Worm (Caenorhabditis elegans): ENCODE results near the gene F45G2.8.

Gene F45G2.8

DNA sequence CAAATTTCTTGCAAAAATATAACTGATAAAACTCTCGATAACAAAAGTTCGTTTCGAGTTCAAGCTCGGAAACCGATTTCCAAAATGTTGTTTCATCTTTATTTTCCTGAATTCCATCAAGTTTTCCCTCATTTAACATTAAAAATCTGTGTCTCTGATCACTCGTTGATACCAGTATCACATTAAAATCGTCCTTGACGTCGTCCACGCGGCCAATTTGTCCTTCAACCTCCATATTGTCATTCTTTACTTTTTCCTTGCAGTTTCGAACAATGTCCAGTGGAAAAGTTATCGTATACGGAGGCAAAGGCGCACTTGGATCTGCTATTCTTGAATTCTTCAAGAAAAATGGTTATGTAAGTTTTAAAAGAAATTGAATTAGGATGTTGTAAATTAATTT, 41.8 kb downstream of the F45G2.8 start, which contains the start of gene qdpr-1:
qdpr-1 (plus strand) TSS at position 264 of the 400 bp plus-strand sequence.
- TF ChIP-seq C34F6.9 (tag; optimal IDR thresholded peaks at IDR 0.05) (no peak), nhr-129 (tag; optimal IDR thresholded peaks at IDR 0.05) (no peak), nhr-25 (tag; optimal IDR thresholded peaks at IDR 0.05) (no peak), mdl-1 (tag; optimal IDR thresholded peaks at IDR 0.05) (no peak), lin-13 (GFP tag; optimal IDR thresholded peaks at IDR 0.05) (no peak), alr-1 (tag; optimal IDR thresholded peaks at IDR 0.05) (no peak), ZK546.5 (tag; optimal IDR thresholded peaks at IDR 0.05) (no peak), nhr-6 (tag; optimal IDR thresholded peaks at IDR 0.05) (no peak), sma-3 (GFP tag; optimal IDR thresholded peaks at IDR 0.05) (no peak), mbf-1 (tag; optimal IDR thresholded peaks at IDR 0.05) (no peak), nhr-237 (tag; optimal IDR thresholded peaks at IDR 0.05) (no peak), nhr-10 (tag; optimal IDR thresholded peaks at IDR 0.05) (no peak), Y55F3AM.14 (GFP tag; optimal IDR thresholded peaks at IDR 0.05) (no peak), ceh-16 (tag; optimal IDR thresholded peaks at IDR 0.05) (no peak)

DNA sequence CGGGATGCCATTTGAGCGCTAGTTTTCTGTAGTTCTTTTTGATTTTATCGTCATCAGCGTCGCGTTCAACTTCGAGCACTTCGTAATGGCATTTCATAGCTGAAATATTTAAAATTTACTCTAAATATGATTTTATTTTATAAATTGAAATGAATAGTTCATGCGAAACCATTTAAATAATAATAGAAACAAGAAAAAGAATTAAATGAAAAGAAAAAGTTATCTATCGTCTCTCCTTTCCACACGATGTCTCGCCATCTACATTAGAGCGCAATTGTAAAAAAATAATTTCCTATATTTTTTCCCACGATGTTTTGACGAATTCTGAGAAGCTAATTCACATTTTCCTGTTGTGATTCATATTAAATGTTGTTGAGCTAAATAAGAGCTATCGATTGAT, 42.2 kb downstream of the F45G2.8 start, which contains the start of gene dnj-17:
dnj-17 (minus strand) TSS at position 101 of the 400 bp plus-strand sequence.
- TF ChIP-seq ztf-1 (GFP tag; conservative IDR thresholded peaks at IDR 0.05) (no peak), gmeb-1 (tag; optimal IDR thresholded peaks at IDR 0.05) (no peak), aly-2 (tag; optimal IDR thresholded peaks at IDR 0.05) (no peak), C34F6.9 (tag; optimal IDR thresholded peaks at IDR 0.05) (no peak), ama-1 (optimal IDR thresholded peaks at IDR 0.05) (no peak), blmp-1 (tag; optimal IDR thresholded peaks at IDR 0.05; ENCODE audit: insufficient read depth) (no peak), nhr-77 (tag; optimal IDR thresholded peaks at IDR 0.05) (no peak), nhr-10 (tag; optimal IDR thresholded peaks at IDR 0.05) (no peak), lin-13 (GFP tag; optimal IDR thresholded peaks at IDR 0.05) (no peak), ZK546.5 (tag; optimal IDR thresholded peaks at IDR 0.05) (no peak), dmd-4 (tag; optimal IDR thresholded peaks at IDR 0.05) (no peak), R02D3.7 (tag; optimal IDR thresholded peaks at IDR 0.05) (no peak), alr-1 (tag; optimal IDR thresholded peaks at IDR 0.05) (no peak), nhr-25 (tag; optimal IDR thresholded peaks at IDR 0.05) (no peak), mdl-1 (tag; optimal IDR thresholded peaks at IDR 0.05) (no peak), sma-3 (GFP tag; optimal IDR thresholded peaks at IDR 0.05) (no peak), ztf-11 (tag; optimal IDR thresholded peaks at IDR 0.05) (no peak), sma-9 (GFP tag; optimal IDR thresholded peaks at IDR 0.05) (no peak), sma-9 (tag; optimal IDR thresholded peaks at IDR 0.05) (no peak), unc-39 (tag; optimal IDR thresholded peaks at IDR 0.05) (no peak)

DNA sequence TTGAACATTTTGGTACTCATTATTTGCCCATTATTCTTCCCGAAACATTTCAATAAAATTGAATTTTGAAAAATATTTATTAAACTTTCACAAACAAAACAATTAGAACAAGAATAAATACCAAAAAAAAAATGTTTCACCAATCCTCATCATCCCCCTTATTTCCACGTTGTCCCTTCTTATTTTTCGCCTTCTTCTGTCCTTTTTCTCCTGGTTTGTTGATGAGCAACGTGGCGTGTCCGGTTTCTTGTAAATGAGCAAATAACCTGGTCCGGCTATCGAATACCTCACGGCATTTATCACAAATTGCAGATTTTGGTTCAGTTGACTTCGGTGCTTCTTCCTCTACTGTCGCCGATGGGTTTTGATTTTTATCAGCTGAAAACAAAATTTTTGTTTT, 44.7 kb downstream of the F45G2.8 start:
- no peak for TF ChIP-seq sma-9 (GFP tag; optimal IDR thresholded peaks at IDR 0.05)
- TF ChIP-seq sma-9 (tag; optimal IDR thresholded peaks at IDR 0.05): no peak
- no peak for TF ChIP-seq F13H6.1 (tag; optimal IDR thresholded peaks at IDR 0.05)
- TF ChIP-seq fos-1 (tag; optimal IDR thresholded peaks at IDR 0.05): no peak
- no peak for TF ChIP-seq nhr-77 (tag; optimal IDR thresholded peaks at IDR 0.05)
- TF ChIP-seq nhr-6 (tag; optimal IDR thresholded peaks at IDR 0.05): no peak
- TF ChIP-seq lin-13 (GFP tag; optimal IDR thresholded peaks at IDR 0.05): no peak
- TF ChIP-seq nhr-21 (tag; optimal IDR thresholded peaks at IDR 0.05): no peak
- no peak for TF ChIP-seq unc-39 (tag; optimal IDR thresholded peaks at IDR 0.05)
- no peak for TF ChIP-seq elt-1 (tag; optimal IDR thresholded peaks at IDR 0.05)
- TF ChIP-seq Y55F3AM.14 (GFP tag; optimal IDR thresholded peaks at IDR 0.05): no peak
- TF ChIP-seq nhr-129 (tag; optimal IDR thresholded peaks at IDR 0.05): no peak
- TF ChIP-seq sem-4 (tag; optimal IDR thresholded peaks at IDR 0.05): no peak
- TF ChIP-seq peb-1 (tag; optimal IDR thresholded peaks at IDR 0.05): no peak
- no peak for TF ChIP-seq sma-3 (GFP tag; optimal IDR thresholded peaks at IDR 0.05)
- no peak for TF ChIP-seq ceh-82 (tag; optimal IDR thresholded peaks at IDR 0.05)
- TF ChIP-seq ztf-4 (tag; optimal IDR thresholded peaks at IDR 0.05): no peak
- no peak for TF ChIP-seq C34F6.9 (tag; optimal IDR thresholded peaks at IDR 0.05)
- no peak for TF ChIP-seq dmd-4 (tag; optimal IDR thresholded peaks at IDR 0.05)
- TF ChIP-seq ama-1 (optimal IDR thresholded peaks at IDR 0.05): no peak

ce11 chrIII:13389078-13389477, 46.4 kb downstream of the F45G2.8 start, which contains the start of gene T03F6.3:
TSS of gene T03F6.3 (plus strand) at chrIII:13389395.
- no peak for TF ChIP-seq mab-5 (tag; optimal IDR thresholded peaks at IDR 0.05)
- TF ChIP-seq mbf-1 (tag; optimal IDR thresholded peaks at IDR 0.05): no peak
- TF ChIP-seq nhr-12 (tag; optimal IDR thresholded peaks at IDR 0.05): no peak
- no peak for TF ChIP-seq ztf-11 (tag; optimal IDR thresholded peaks at IDR 0.05)
- no peak for TF ChIP-seq lin-11 (tag; optimal IDR thresholded peaks at IDR 0.05)
